Fruit fly (Drosophila melanogaster): ENCODE results near the gene CG33667.

CG33667 gene

DNA sequence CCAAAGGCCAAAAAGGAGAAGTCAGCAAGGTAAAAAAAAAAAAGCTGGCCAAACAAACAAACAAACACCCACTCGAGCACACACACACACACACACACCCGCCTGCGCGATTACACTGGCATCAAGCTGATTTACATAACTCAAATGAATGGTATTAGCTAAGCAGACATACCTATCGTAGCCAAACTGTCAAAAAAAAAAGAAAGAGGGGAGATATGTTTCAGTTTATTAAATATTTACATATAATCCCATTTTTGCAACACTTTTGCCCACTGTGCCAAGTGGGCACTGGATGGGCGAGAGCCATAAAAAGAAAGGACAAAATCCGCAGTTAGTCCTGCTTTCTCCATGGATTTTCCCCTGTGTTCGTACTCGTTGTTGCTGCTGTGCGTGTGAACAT, 32.7 kb downstream of the CG33667 start (continued):
- TF ChIP-seq CG2889 (GFP tag; IDR thresholded peaks at IDR 0.05) (no peak), Sry-β (GFP tag; optimal IDR thresholded peaks at IDR 0.05) (no peak), phol (tag; optimal IDR thresholded peaks at IDR 0.05) (peak; percentile 10), otp (GFP tag; IDR thresholded peaks at IDR 0.05) (peak; percentile 50; the same call in 1 of the 3 replicates), CG10431 (GFP tag; optimal IDR thresholded peaks at IDR 0.05) (no peak), Xbp1 (GFP tag; optimal IDR thresholded peaks at IDR 0.05) (no peak), Dek (tag; optimal IDR thresholded peaks at IDR 0.05) (no peak), CG42726 (GFP tag; IDR thresholded peaks at IDR 0.05; ENCODE audit: partially characterized antibody) (no peak), CG10209 (GFP tag; optimal IDR thresholded peaks at IDR 0.05) (peak; percentile 31), CG33213 (GFP tag; optimal IDR thresholded peaks at IDR 0.05) (no peak), en (GFP tag; optimal IDR thresholded peaks at IDR 0.05) (no peak), CG17186 (GFP tag; optimal IDR thresholded peaks at IDR 0.05) (no peak), z (GFP tag; IDR thresholded peaks at IDR 0.05) (no peak), nerfin-1 (tag; optimal IDR thresholded peaks at IDR 0.05) (no peak), CG13123 (GFP tag; optimal IDR thresholded peaks at IDR 0.05) (no peak), Drgx (GFP tag; IDR thresholded peaks at IDR 0.05) (peak; percentile 25; the same call in 1 of the 2 replicates), nmo (GFP tag; optimal IDR thresholded peaks at IDR 0.05) (peak; percentile 9), HLHmδ (GFP tag; optimal IDR thresholded peaks at IDR 0.05) (no peak), Lim3 (GFP tag; IDR thresholded peaks at IDR 0.05) (peak; percentile 37; the same call in 1 of the 2 replicates), Max (GFP tag; optimal IDR thresholded peaks at IDR 0.05) (no peak), lbe (GFP tag; optimal IDR thresholded peaks at IDR 0.05) (no peak), yki (optimal IDR thresholded peaks at IDR 0.05) (no peak), CG11695 (GFP tag; IDR thresholded peaks at IDR 0.05) (0 out of 3 replicates have a peak, but pooled peaks have one; percentile 53), Usf (GFP tag; optimal IDR thresholded peaks at IDR 0.05) (no peak), sim (GFP tag; IDR thresholded peaks at IDR 0.05) (no peak), ato (GFP tag; IDR thresholded peaks at IDR 0.05; ENCODE audit: partially characterized antibody) (no peak), CG7786 (GFP tag; optimal IDR thresholded peaks at IDR 0.05) (no peak), hth (optimal IDR thresholded peaks at IDR 0.05) (no peak), gro (GFP tag; optimal IDR thresholded peaks at IDR 0.05) (no peak), CG34376 (GFP tag; optimal IDR thresholded peaks at IDR 0.05) (peak; percentile 14), wor (GFP tag; IDR thresholded peaks at IDR 0.05) (no peak), Rfx (GFP tag; IDR thresholded peaks at IDR 0.05) (peak; percentile 79), Hr39 (optimal IDR thresholded peaks at IDR 0.05) (no peak), CG15011 (GFP tag; optimal IDR thresholded peaks at IDR 0.05) (peak; percentile 2), lilli (GFP tag; optimal IDR thresholded peaks at IDR 0.05) (peak; percentile 32), stc (GFP tag; IDR thresholded peaks at IDR 0.05) (0 out of 2 replicates have a peak, but pooled peaks have one; percentile 57), row (GFP tag; IDR thresholded peaks at IDR 0.05) (peak; percentile 71), CG6654 (GFP tag; optimal IDR thresholded peaks at IDR 0.05) (no peak), Bteb2 (GFP tag; optimal IDR thresholded peaks at IDR 0.05) (no peak), ash1 (GFP tag; optimal IDR thresholded peaks at IDR 0.05) (no peak), CG3281 (GFP tag; optimal IDR thresholded peaks at IDR 0.05) (peak; percentile 61), Oli (tag; optimal IDR thresholded peaks at IDR 0.05) (peak; percentile 1), CG15696 (tag; optimal IDR thresholded peaks at IDR 0.05) (no peak), Scr (GFP tag; IDR thresholded peaks at IDR 0.05; ENCODE audit: partially characterized antibody) (no peak), CG18764 (GFP tag; optimal IDR thresholded peaks at IDR 0.05) (no peak), cg (GFP tag; optimal IDR thresholded peaks at IDR 0.05) (no peak), CG10462 (GFP tag; optimal IDR thresholded peaks at IDR 0.05) (no peak), pros (GFP tag; optimal IDR thresholded peaks at IDR 0.05) (no peak), Ssrp (tag; optimal IDR thresholded peaks at IDR 0.05) (no peak), CG3407 (GFP tag; optimal IDR thresholded peaks at IDR 0.05) (no peak), CG12659 (GFP tag; optimal IDR thresholded peaks at IDR 0.05) (no peak), grau (tag; optimal IDR thresholded peaks at IDR 0.05) (no peak)

Data from whole organism, embryonic.